Fruit fly (Drosophila melanogaster) whole organism, embryonic: ENCODE measurements around the gene Jhbp2.

Source experiments
- CG10209 ChIP-seq: fragments of 200-800 bp; sonication (Bioruptor generic); optimal IDR thresholded peaks from 3 replicates; lab custom pipeline; 2017; ENCODE audit warnings: missing biosample characterization, mild to moderate bottlenecking, missing genetic modification characterization, missing genetic modification reagents
- CG11504 ChIP-seq: fragments of 200-800 bp; sonication (Bioruptor generic); optimal IDR thresholded peaks from 3 replicates; lab custom pipeline; 2019; ENCODE audit warnings: missing biosample characterization, mild to moderate bottlenecking, missing genetic modification characterization, moderate library complexity
- CG11695 ChIP-seq: fragments of 200-800 bp; sonication (Bioruptor generic); IDR thresholded peaks from 3 replicates; pipeline ENCODE4 v1.3.6; 2022; ENCODE audit warnings: missing biosample characterization, missing genetic modification characterization
- CG11723 ChIP-seq: fragments of 200-800 bp; sonication (Bioruptor generic); optimal IDR thresholded peaks from 2 replicates; lab custom pipeline; 2017; ENCODE audit warnings: missing biosample characterization, mild to moderate bottlenecking, missing genetic modification characterization
- CG12071 ChIP-seq: fragments of 200-800 bp; sonication (Bioruptor generic); optimal IDR thresholded peaks from 3 replicates; lab custom pipeline; 2018; ENCODE audit warnings: missing biosample characterization, mild to moderate bottlenecking, missing genetic modification characterization
- CG12299 ChIP-seq: fragments of 200-800 bp; sonication (Bioruptor generic); optimal IDR thresholded peaks from 2 replicates; lab custom pipeline; 2018; ENCODE audit warnings: missing biosample characterization, mild to moderate bottlenecking, missing genetic modification characterization
- CG12659 ChIP-seq: fragments of 200-800 bp; sonication (Bioruptor generic); optimal IDR thresholded peaks from 3 replicates; lab custom pipeline; 2017; ENCODE audit warnings: mild to moderate bottlenecking, missing biosample characterization, missing genetic modification reagents, missing genetic modification characterization
- CG12744 ChIP-seq: fragments of 200-800 bp; sonication (Bioruptor generic); optimal IDR thresholded peaks from 2 replicates; lab custom pipeline; 2016; ENCODE audit warnings: missing biosample characterization, missing genetic modification characterization
- CG13123 ChIP-seq: fragments of 200-800 bp; sonication (Bioruptor generic); optimal IDR thresholded peaks from 2 replicates; lab custom pipeline; 2016; ENCODE audit warnings: missing biosample characterization, missing genetic modification characterization
- CG13424 ChIP-seq: fragments of 200-800 bp; sonication (Bioruptor generic); optimal IDR thresholded peaks from 2 replicates; lab custom pipeline; 2019; ENCODE audit warnings: missing biosample characterization, mild to moderate bottlenecking, missing genetic modification characterization, moderate library complexity
- CG14667 ChIP-seq: fragments of 200-800 bp; sonication (Bioruptor generic); IDR thresholded peaks from 2 replicates; pipeline ENCODE4 v1.3.6; 2022; ENCODE audit warnings: missing biosample characterization, missing genetic modification characterization
- CG14860 ChIP-seq: fragments of 200-800 bp; sonication (Bioruptor generic); IDR thresholded peaks from 3 replicates; pipeline ENCODE4 v1.3.6; 2022; ENCODE audit warnings: missing biosample characterization, missing genetic modification characterization; ENCODE audit not compliant: partially characterized antibody
- CG15269 ChIP-seq: fragments of 200-800 bp; sonication (Bioruptor generic); optimal IDR thresholded peaks from 2 replicates; lab custom pipeline; 2018; ENCODE audit warnings: missing biosample characterization, mild to moderate bottlenecking, missing genetic modification characterization, moderate library complexity
- CG1529 ChIP-seq: fragments of 200-800 bp; sonication (Bioruptor generic); optimal IDR thresholded peaks from 3 replicates; lab custom pipeline; 2018; ENCODE audit warnings: missing biosample characterization, missing genetic modification characterization
- CG1602 ChIP-seq: fragments of 200-800 bp; sonication (Bioruptor generic); optimal IDR thresholded peaks from 3 replicates; lab custom pipeline; 2016; ENCODE audit warnings: missing biosample characterization, missing genetic modification characterization
- CG18262 ChIP-seq: fragments of 200-800 bp; optimal IDR thresholded peaks from 3 replicates; lab custom pipeline; 2019; ENCODE audit warnings: missing biosample characterization, mild to moderate bottlenecking, missing genetic modification characterization, moderate library complexity
- CG18599 ChIP-seq: fragments of 200-800 bp; sonication (Bioruptor generic); optimal IDR thresholded peaks from 3 replicates; lab custom pipeline; 2017; ENCODE audit warnings: missing biosample characterization, missing genetic modification characterization, mild to moderate bottlenecking, moderate library complexity, missing genetic modification reagents
- CG2202 ChIP-seq: fragments of 200-800 bp; sonication (Bioruptor generic); optimal IDR thresholded peaks from 2 replicates; lab custom pipeline; 2018; ENCODE audit warnings: missing biosample characterization, mild to moderate bottlenecking, missing genetic modification characterization
- CG2712 ChIP-seq: fragments of 200-800 bp; optimal IDR thresholded peaks from 3 replicates; lab custom pipeline; 2019; ENCODE audit warnings: missing biosample characterization, mild to moderate bottlenecking, missing genetic modification characterization, moderate library complexity
- CG3407 ChIP-seq: fragments of 200-800 bp; sonication (Bioruptor generic); optimal IDR thresholded peaks from 2 replicates; lab custom pipeline; 2018; ENCODE audit warnings: missing biosample characterization, mild to moderate bottlenecking, missing genetic modification characterization
- CG34376 ChIP-seq: fragments of 200-800 bp; sonication (Bioruptor generic); optimal IDR thresholded peaks from 2 replicates; lab custom pipeline; 2018; ENCODE audit warnings: missing biosample characterization, mild to moderate bottlenecking, missing genetic modification characterization
- CG5953 ChIP-seq: fragments of 200-800 bp; sonication (Bioruptor generic); IDR thresholded peaks from 2 replicates; pipeline ENCODE4 v1.3.6; 2022; ENCODE audit warnings: missing biosample characterization, missing genetic modification characterization
- CG6683 ChIP-seq: fragments of 200-800 bp; sonication (Bioruptor generic); optimal IDR thresholded peaks from 2 replicates; lab custom pipeline; 2017; ENCODE audit warnings: missing biosample characterization, mild to moderate bottlenecking, missing genetic modification characterization, missing genetic modification reagents
- CG7357 ChIP-seq: fragments of 200-800 bp; sonication (Bioruptor generic); IDR thresholded peaks from 3 replicates; pipeline ENCODE4 v1.3.6; 2022; ENCODE audit warnings: missing biosample characterization, missing genetic modification characterization
- CG8290 ChIP-seq, 3 experiments: fragments of 200-800 bp; sonication (Bioruptor generic); optimal IDR thresholded peaks; 2 replicates each; lab custom pipeline; 2016 to 2019; ENCODE audit warnings: missing biosample characterization in 3 of 3, missing genetic modification characterization in 3 of 3, mild to moderate bottlenecking in 2 of 3, moderate library complexity in 1 of 3
- CTCF ChIP-seq: fragments of 200-800 bp; sonication (Bioruptor generic); optimal IDR thresholded peaks from 2 replicates; lab custom pipeline; 2017; ENCODE audit warnings: missing biosample characterization, mild to moderate bottlenecking, missing genetic modification characterization, moderate library complexity
- CrebB ChIP-seq: fragments of 200-800 bp; sonication (Bioruptor generic); optimal IDR thresholded peaks from 3 replicates; lab custom pipeline; 2018; ENCODE audit warnings: missing biosample characterization, mild to moderate bottlenecking, missing genetic modification characterization
- Doc2 ChIP-seq: fragments of 200-800 bp; sonication (Bioruptor generic); IDR thresholded peaks from 2 replicates; pipeline ENCODE4 v1.3.6; 2022; ENCODE audit warnings: missing biosample characterization, missing genetic modification characterization
- Dp ChIP-seq: fragments of 200-800 bp; sonication (Bioruptor generic); optimal IDR thresholded peaks from 2 replicates; lab custom pipeline; 2018; ENCODE audit warnings: missing biosample characterization, mild to moderate bottlenecking, missing genetic modification characterization, moderate library complexity
- Fer2 ChIP-seq: fragments of 200-800 bp; sonication (Bioruptor generic); optimal IDR thresholded peaks from 2 replicates; lab custom pipeline; 2018; ENCODE audit warnings: missing biosample characterization, mild to moderate bottlenecking, missing genetic modification characterization, moderate library complexity
- H2.0 ChIP-seq: fragments of 200-800 bp; sonication (Bioruptor generic); IDR thresholded peaks from 2 replicates; pipeline ENCODE4 v1.3.6; 2022; ENCODE audit warnings: missing biosample characterization, missing genetic modification characterization
- HLHmδ ChIP-seq: fragments of 200-800 bp; sonication (Bioruptor generic); optimal IDR thresholded peaks from 2 replicates; lab custom pipeline; 2018; ENCODE audit warnings: missing biosample characterization, mild to moderate bottlenecking, missing genetic modification characterization, moderate library complexity
- HmgZ ChIP-seq: fragments of 200-800 bp; sonication (Bioruptor generic); optimal IDR thresholded peaks from 2 replicates; lab custom pipeline; 2018; ENCODE audit warnings: missing biosample characterization, mild to moderate bottlenecking, missing genetic modification characterization
- Hmr ChIP-seq: fragments of 200-800 bp; sonication (Bioruptor generic); optimal IDR thresholded peaks from 3 replicates; lab custom pipeline; 2017; ENCODE audit warnings: mild to moderate bottlenecking, missing biosample characterization, missing genetic modification reagents, missing genetic modification characterization
- Hr51 ChIP-seq, 2 experiments: fragments of 200-800 bp; sonication (Bioruptor generic); optimal IDR thresholded peaks; 2 replicates in 1 of 2; 3 replicates in 1 of 2; lab custom pipeline; 2016 to 2018; ENCODE audit warnings: missing biosample characterization in 2 of 2, missing genetic modification characterization in 2 of 2, mild to moderate bottlenecking in 1 of 2, moderate library complexity in 1 of 2
- Lpt ChIP-seq: fragments of >200 bp; optimal IDR thresholded peaks from 2 replicates; lab custom pipeline; 2018; ENCODE audit warnings: missing biosample characterization, missing genetic modification characterization
- Mes4 ChIP-seq: fragments of 200-800 bp; sonication (Bioruptor generic); optimal IDR thresholded peaks from 2 replicates; lab custom pipeline; 2016; ENCODE audit warnings: missing biosample characterization, missing genetic modification characterization
- NK7.1 ChIP-seq: fragments of 200-800 bp; sonication (Bioruptor generic); optimal IDR thresholded peaks from 3 replicates; lab custom pipeline; 2016; ENCODE audit warnings: missing biosample characterization, missing genetic modification characterization
- TFAM ChIP-seq: fragments of 200-800 bp; sonication (Bioruptor generic); optimal IDR thresholded peaks from 2 replicates; lab custom pipeline; 2017; ENCODE audit warnings: missing biosample characterization, missing genetic modification characterization, inconsistent platforms
- abd-A ChIP-seq: fragments of 200-800 bp; sonication (Bioruptor generic); optimal IDR thresholded peaks from 3 replicates; lab custom pipeline; 2019; ENCODE audit warnings: missing biosample characterization, mild to moderate bottlenecking, missing genetic modification characterization, moderate library complexity
- ac ChIP-seq: fragments of 200-800 bp; sonication (Bioruptor generic); optimal IDR thresholded peaks from 3 replicates; lab custom pipeline; 2017; ENCODE audit warnings: missing biosample characterization, mild to moderate bottlenecking, missing genetic modification characterization
- br ChIP-seq: fragments of >200 bp; optimal IDR thresholded peaks from 2 replicates; lab custom pipeline; 2017
- caup ChIP-seq: fragments of 200-800 bp; sonication (Bioruptor generic); optimal IDR thresholded peaks from 3 replicates; lab custom pipeline; 2017; ENCODE audit warnings: missing biosample characterization, mild to moderate bottlenecking, missing genetic modification characterization, moderate library complexity; ENCODE audit not compliant: severe bottlenecking
- chif ChIP-seq, 2 experiments: fragments of 200-800 bp; sonication (Bioruptor generic); optimal IDR thresholded peaks; 3 replicates each; lab custom pipeline; 2016; ENCODE audit warnings: missing biosample characterization in 2 of 2, missing genetic modification characterization in 2 of 2
- ci ChIP-seq: fragments of 200-800 bp; sonication (Bioruptor generic); IDR thresholded peaks from 3 replicates; pipeline ENCODE4 v1.3.6; 2022; ENCODE audit warnings: missing biosample characterization, missing genetic modification characterization
- fd96Cb ChIP-seq: fragments of 200-800 bp; sonication (Bioruptor generic); optimal IDR thresholded peaks from 2 replicates; lab custom pipeline; 2018; ENCODE audit warnings: missing biosample characterization, mild to moderate bottlenecking, missing genetic modification characterization, moderate library complexity
- fru ChIP-seq: fragments of >200 bp; optimal IDR thresholded peaks from 2 replicates; lab custom pipeline; 2017
- hb ChIP-seq: fragments of 200-800 bp; sonication (Bioruptor generic); IDR thresholded peaks from 3 replicates; pipeline ENCODE4 v1.3.6; 2022; ENCODE audit warnings: missing biosample characterization, missing genetic modification characterization; ENCODE audit not compliant: partially characterized antibody
- seq ChIP-seq: fragments of 200-800 bp; sonication (Bioruptor generic); IDR thresholded peaks from 2 replicates; pipeline ENCODE4 v1.3.6; 2022; ENCODE audit warnings: missing biosample characterization, missing genetic modification characterization
- sima ChIP-seq: fragments of 200-800 bp; sonication (Bioruptor generic); optimal IDR thresholded peaks from 2 replicates; lab custom pipeline; 2016; ENCODE audit warnings: missing biosample characterization, missing genetic modification characterization
- so ChIP-seq: fragments of 200-800 bp; sonication (Bioruptor generic); IDR thresholded peaks from 3 replicates; pipeline ENCODE4 v1.3.6; 2022; ENCODE audit warnings: missing biosample characterization, missing genetic modification characterization
- sob ChIP-seq: fragments of 200-800 bp; sonication (Bioruptor generic); IDR thresholded peaks from 2 replicates; pipeline ENCODE4 v1.3.6; 2022; ENCODE audit warnings: missing biosample characterization, missing genetic modification characterization

Jhbp2 gene

dm6 chr3R:4952571-4952929 is 8.6 kb downstream of the Jhbp2 start, which contains the start of gene Ubc6 (continued):
- TF ChIP-seq CG14667 (GFP tag; lab: Robert Waterston, UW): no peak
- TF ChIP-seq TFAM (GFP tag; lab: Kevin White, UChicago): no peak
- TF ChIP-seq sima (GFP tag; lab: Kevin White, UChicago): no peak
- no peak for TF ChIP-seq ci (GFP tag; lab: Robert Waterston, UW)
- no peak for TF ChIP-seq CG7357 (GFP tag; lab: Robert Waterston, UW)
- no peak for TF ChIP-seq HLHmδ (GFP tag; lab: Kevin White, UChicago)
- peak; percentile 69 for TF ChIP-seq CG2712 (tag; lab: Kevin White, UChicago)
- peak; percentile 59 for TF ChIP-seq CG13424
- no peak for TF ChIP-seq CG12071 (GFP tag; lab: Kevin White, UChicago)
- peak; percentile 55 for TF ChIP-seq abd-A (tag; lab: Kevin White, UChicago)
- no peak for TF ChIP-seq hb (GFP tag; lab: Robert Waterston, UW)
- TF ChIP-seq CG3407 (GFP tag; lab: Kevin White, UChicago): peak; percentile 19
- no peak for TF ChIP-seq sob (GFP tag; lab: Robert Waterston, UW)
- TF ChIP-seq caup: peak; percentile 72
- no peak for TF ChIP-seq seq (GFP tag; lab: Robert Waterston, UW)
- TF ChIP-seq HmgZ: peak; percentile 93
- TF ChIP-seq CG1529 (GFP tag; lab: Kevin White, UChicago): no peak
- no peak for TF ChIP-seq ac (GFP tag; lab: Kevin White, UChicago)
- no peak for TF ChIP-seq br (lab: Kevin White, UChicago)
- TF ChIP-seq CG34376 (GFP tag; lab: Kevin White, UChicago): no peak
- peak; percentile 56 for TF ChIP-seq CG6683 (GFP tag; lab: Kevin White, UChicago)
- no peak for TF ChIP-seq CG11695 (GFP tag; lab: Robert Waterston, UW)
- TF ChIP-seq Dp (GFP tag; lab: Kevin White, UChicago): peak; percentile 66
- peak; percentile 6 for TF ChIP-seq fd96Cb
- peak; percentile 88 for TF ChIP-seq Hmr (GFP tag; lab: Kevin White, UChicago)
- peak; percentile 90 for TF ChIP-seq CG12659
- TF ChIP-seq chif (GFP tag; optimal IDR thresholded peaks at IDR 0.05; lab: Kevin White, UChicago): peak; percentile 22 to 81
- TF ChIP-seq Fer2 (tag; lab: Kevin White, UChicago): peak; percentile 4
- TF ChIP-seq so (GFP tag; lab: Robert Waterston, UW): no peak
- peak; percentile 40 for TF ChIP-seq Mes4 (GFP tag; lab: Kevin White, UChicago)
- no peak for TF ChIP-seq Doc2 (GFP tag; lab: Robert Waterston, UW)
- TF ChIP-seq CG1602: peak; percentile 62
- TF ChIP-seq CG12744 (GFP tag; lab: Kevin White, UChicago): peak; percentile 32
- TF ChIP-seq CTCF: peak; percentile 74
- TF ChIP-seq CG12299 (tag; lab: Kevin White, UChicago): peak; percentile 24
- no peak for TF ChIP-seq CG10209 (GFP tag; lab: Kevin White, UChicago)
- TF ChIP-seq CG15269 (tag; lab: Kevin White, UChicago): peak; percentile 40
- peak; percentile 59 for TF ChIP-seq CG18599 (GFP tag; lab: Kevin White, UChicago)
- peak; percentile 86 for TF ChIP-seq CG8290 (GFP tag; optimal IDR thresholded peaks at IDR 0.05; lab: Kevin White, UChicago)
- peak; percentile 40 to 91 for TF ChIP-seq CG8290 (tag; optimal IDR thresholded peaks at IDR 0.05; lab: Kevin White, UChicago)
- no peak for TF ChIP-seq H2.0 (GFP tag; lab: Robert Waterston, UW)
- peak; percentile 41 for TF ChIP-seq CG18262 (tag; lab: Kevin White, UChicago)
- TF ChIP-seq CG2202 (tag; lab: Kevin White, UChicago): peak; percentile 1
- TF ChIP-seq CrebB (tag; lab: Kevin White, UChicago): peak; percentile 71
- no peak for TF ChIP-seq Lpt (GFP tag; lab: Kevin White, UChicago)
- TF ChIP-seq NK7.1 (GFP tag; lab: Kevin White, UChicago): peak; percentile 50
- peak; percentile 43 to 73 for TF ChIP-seq Hr51 (GFP tag; optimal IDR thresholded peaks at IDR 0.05; lab: Kevin White, UChicago)
- peak; percentile 50 for TF ChIP-seq CG13123 (GFP tag; lab: Kevin White, UChicago)
- TF ChIP-seq fru (lab: Kevin White, UChicago): no peak
- no peak for TF ChIP-seq CG14860 (GFP tag; lab: Robert Waterston, UW)
- TF ChIP-seq CG11504 (tag; lab: Kevin White, UChicago): no peak
- no peak for TF ChIP-seq CG5953 (GFP tag; lab: Robert Waterston, UW)
- TF ChIP-seq CG11723 (GFP tag; lab: Kevin White, UChicago): peak; percentile 9
